Worm (Caenorhabditis elegans): Measurements from ENCODE around the gene acs-3.

- TF ChIP-seq tab-1 (GFP tag; IDR thresholded peaks at IDR 0.05) (no peak), ref-1 (GFP tag; conservative IDR thresholded peaks at IDR 0.05) (no peak), ztf-23 (GFP tag; IDR thresholded peaks at IDR 0.05) (no peak)
Observed at ce11 chrV:1943465-1943864, 25.9 kb upstream of the acs-3 start.

Measured in whole organism, midembryonic.